Fruit fly (Drosophila melanogaster): Measurements from ENCODE around the gene CG3081.
A peak's percentile ranks its signal among the peaks of the same experiment; 100 is the strongest.

CG3081 gene

DNA sequence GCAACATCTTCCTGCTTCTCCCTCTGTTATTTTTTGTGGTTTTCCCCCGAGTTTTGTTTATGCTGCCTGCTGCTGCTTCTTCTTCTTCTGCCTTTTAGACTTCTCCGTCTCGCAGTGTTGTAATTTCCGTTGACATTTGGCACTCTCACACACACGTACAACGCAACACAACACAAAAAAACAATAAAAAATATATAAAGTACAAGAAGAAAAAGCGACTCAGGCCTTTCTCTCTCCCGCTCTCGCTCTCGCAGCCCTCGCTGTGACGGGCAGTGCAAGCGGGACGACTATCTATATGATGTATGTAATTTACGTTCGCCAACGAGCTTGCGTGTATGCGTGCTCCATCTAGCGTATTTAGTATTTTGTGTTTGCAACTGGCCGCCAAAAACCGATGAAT lies 42.4 kb upstream of the CG3081 start (continued):
- TF ChIP-seq YL-1 (GFP tag; optimal IDR thresholded peaks at IDR 0.05) (peak; percentile 84), sd (tag; optimal IDR thresholded peaks at IDR 0.05) (peak; percentile 16), Abd-B (GFP tag; optimal IDR thresholded peaks at IDR 0.05) (peak; percentile 75), CG33213 (GFP tag; optimal IDR thresholded peaks at IDR 0.05) (no peak), Doc2 (GFP tag; IDR thresholded peaks at IDR 0.05) (no peak), CG8924 (tag; optimal IDR thresholded peaks at IDR 0.05) (peak; percentile 38), HLH3B (GFP tag; IDR thresholded peaks at IDR 0.05) (no peak), CG10321 (GFP tag; IDR thresholded peaks at IDR 0.05) (peak; percentile 96), eyg (GFP tag; optimal IDR thresholded peaks at IDR 0.05) (no peak), CG11695 (GFP tag; IDR thresholded peaks at IDR 0.05) (no peak), hbn (GFP tag; IDR thresholded peaks at IDR 0.05; ENCODE audit: partially characterized antibody) (no peak), lola (GFP tag; optimal IDR thresholded peaks at IDR 0.05) (peak in 1 of 3 experiments; percentile 58), NfI (GFP tag; optimal IDR thresholded peaks at IDR 0.05) (peak; percentile 4), Trl (optimal IDR thresholded peaks at IDR 0.05) (peak; percentile 13 to 48), Trl (GFP tag; optimal IDR thresholded peaks at IDR 0.05) (no peak), Nf-YC (tag; optimal IDR thresholded peaks at IDR 0.05) (peak; percentile 77), oc (tag; optimal IDR thresholded peaks at IDR 0.05) (no peak), Meics (GFP tag; optimal IDR thresholded peaks at IDR 0.05) (peak; percentile 21), bsh (GFP tag; optimal IDR thresholded peaks at IDR 0.05) (peak in 1 of 2 experiments; percentile 83), corto (GFP tag; optimal IDR thresholded peaks at IDR 0.05) (peak; percentile 6), CG4820 (GFP tag; optimal IDR thresholded peaks at IDR 0.05) (no peak), Sry-δ (GFP tag; optimal IDR thresholded peaks at IDR 0.05) (no peak), scrt (GFP tag; optimal IDR thresholded peaks at IDR 0.05) (peak; percentile 1), kni (GFP tag; optimal IDR thresholded peaks at IDR 0.05) (no peak), CoRest (tag; optimal IDR thresholded peaks at IDR 0.05) (peak; percentile 28), CG30403 (GFP tag; optimal IDR thresholded peaks at IDR 0.05) (no peak), Myb (GFP tag; optimal IDR thresholded peaks at IDR 0.05) (no peak), CG8765 (GFP tag; IDR thresholded peaks at IDR 0.05) (no peak), exex (tag; optimal IDR thresholded peaks at IDR 0.05) (peak; percentile 11), Gug (GFP tag; IDR thresholded peaks at IDR 0.05) (no peak), Sox102F (GFP tag; optimal IDR thresholded peaks at IDR 0.05) (no peak), CG8290 (GFP tag; optimal IDR thresholded peaks at IDR 0.05) (no peak), CG8290 (tag; optimal IDR thresholded peaks at IDR 0.05) (no peak), nerfin-1 (tag; optimal IDR thresholded peaks at IDR 0.05) (peak; percentile 2), Hey (tag; optimal IDR thresholded peaks at IDR 0.05) (no peak), sug (tag; optimal IDR thresholded peaks at IDR 0.05) (peak; percentile 23), CG15514 (GFP tag; optimal IDR thresholded peaks at IDR 0.05) (peak; percentile 6)

DNA sequence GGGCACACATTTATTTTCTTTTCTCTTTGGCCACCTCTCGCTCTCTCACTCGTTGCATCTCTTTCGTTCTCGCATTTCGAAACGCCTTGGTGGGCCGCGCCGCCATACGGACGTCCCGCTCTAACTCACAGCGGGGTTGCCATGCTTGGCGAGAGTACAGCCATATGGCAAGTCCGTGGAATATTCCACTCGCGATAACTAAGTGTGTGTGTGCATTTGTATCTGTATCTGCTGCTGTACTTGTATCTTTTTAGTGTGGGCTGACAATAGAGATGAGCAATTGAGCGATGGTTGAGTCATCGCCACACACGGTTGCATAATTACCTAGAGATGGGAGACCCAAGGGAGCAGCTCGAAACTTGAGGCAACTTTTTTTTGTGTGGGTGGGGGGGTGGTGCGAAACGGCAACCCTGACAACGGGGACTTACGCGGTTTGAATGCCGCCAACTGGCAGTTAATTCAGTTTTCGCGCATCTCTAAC lies 40.7 kb upstream of the CG3081 start:
- TF ChIP-seq CG14014 (GFP tag; IDR thresholded peaks at IDR 0.05) (peak; percentile 94), Ptx1 (GFP tag; IDR thresholded peaks at IDR 0.05) (peak; percentile 90), bcd (GFP tag; optimal IDR thresholded peaks at IDR 0.05) (peak; percentile 76), fd3F (GFP tag; optimal IDR thresholded peaks at IDR 0.05) (peak; percentile 82), CG9797 (GFP tag; optimal IDR thresholded peaks at IDR 0.05) (peak; percentile 72), Sox102F (GFP tag; optimal IDR thresholded peaks at IDR 0.05) (peak; percentile 74), CG34422 (GFP tag; IDR thresholded peaks at IDR 0.05) (peak; percentile 94), fu2 (GFP tag; optimal IDR thresholded peaks at IDR 0.05) (peak; percentile 88), bbx (GFP tag; IDR thresholded peaks at IDR 0.05; ENCODE audit: partially characterized antibody) (peak; percentile 82), unc-4 (GFP tag; IDR thresholded peaks at IDR 0.05; ENCODE audit: partially characterized antibody) (peak; percentile 81), vfl (GFP tag; optimal IDR thresholded peaks at IDR 0.05) (peak; percentile 66), CG10147 (GFP tag; optimal IDR thresholded peaks at IDR 0.05) (peak; percentile 65), CG3838 (GFP tag; optimal IDR thresholded peaks at IDR 0.05) (peak; percentile 69), CG13287 (GFP tag; IDR thresholded peaks at IDR 0.05; ENCODE audit: partially characterized antibody) (peak; percentile 85), az2 (GFP tag; optimal IDR thresholded peaks at IDR 0.05) (peak; percentile 55), ro (GFP tag; IDR thresholded peaks at IDR 0.05) (peak; percentile 37; the same call in 1 of the 2 replicates), Myb (GFP tag; optimal IDR thresholded peaks at IDR 0.05) (peak; percentile 90)

Data from whole organism, embryonic.